Fruit fly (Drosophila melanogaster) whole organism, embryonic: ENCODE measurements around the gene CG16710.

ENCODE experiments used
- Abd-B ChIP-seq: fragments of 200-800 bp; sonication (Bioruptor generic); optimal IDR thresholded peaks from 2 replicates; lab custom pipeline; 2018; ENCODE audit warnings: missing biosample characterization, mild to moderate bottlenecking, missing genetic modification characterization, moderate library complexity
- Ada2b ChIP-seq: fragments of 200-800 bp; sonication (Bioruptor generic); IDR thresholded peaks from 2 replicates; pipeline ENCODE4 v1.3.6; 2022; ENCODE audit warnings: missing biosample characterization, missing genetic modification characterization
- Asciz ChIP-seq: fragments of 200-800 bp; sonication (Bioruptor generic); optimal IDR thresholded peaks from 2 replicates; lab custom pipeline; 2017; ENCODE audit warnings: missing biosample characterization, mild to moderate bottlenecking, missing genetic modification characterization, missing genetic modification reagents
- Atf-2 ChIP-seq: fragments of 200-800 bp; sonication (Bioruptor generic); optimal IDR thresholded peaks from 2 replicates; lab custom pipeline; 2016; ENCODE audit warnings: missing biosample characterization, missing genetic modification characterization
- B-H1 ChIP-seq: fragments of 200-800 bp; sonication (Bioruptor generic); IDR thresholded peaks from 3 replicates; pipeline ENCODE4 v1.3.6; 2022; ENCODE audit warnings: missing biosample characterization, missing genetic modification characterization
- CG10274 ChIP-seq: fragments of 200-800 bp; sonication (Bioruptor generic); optimal IDR thresholded peaks from 3 replicates; lab custom pipeline; 2017; ENCODE audit warnings: missing biosample characterization, mild to moderate bottlenecking, missing genetic modification characterization
- CG10565 ChIP-seq: fragments of 200-800 bp; sonication (Bioruptor generic); optimal IDR thresholded peaks from 3 replicates; lab custom pipeline; 2016; ENCODE audit warnings: missing biosample characterization, mild to moderate bottlenecking, missing genetic modification characterization
- CG15269 ChIP-seq: fragments of 200-800 bp; sonication (Bioruptor generic); optimal IDR thresholded peaks from 2 replicates; lab custom pipeline; 2018; ENCODE audit warnings: missing biosample characterization, mild to moderate bottlenecking, missing genetic modification characterization, moderate library complexity
- CG17912 ChIP-seq: fragments of 200-800 bp; sonication (Bioruptor generic); optimal IDR thresholded peaks from 2 replicates; lab custom pipeline; 2018; ENCODE audit warnings: missing biosample characterization, mild to moderate bottlenecking, missing genetic modification characterization
- CG2120 ChIP-seq: fragments of 200-800 bp; sonication (Bioruptor generic); optimal IDR thresholded peaks from 3 replicates; lab custom pipeline; 2016; ENCODE audit warnings: missing biosample characterization, missing genetic modification characterization
- CG2199 ChIP-seq: fragments of 200-800 bp; sonication (Bioruptor generic); IDR thresholded peaks from 3 replicates; pipeline ENCODE4 v1.3.6; 2022; ENCODE audit warnings: missing biosample characterization, missing genetic modification characterization
- CG3065 ChIP-seq: fragments of 200-800 bp; sonication (Bioruptor generic); optimal IDR thresholded peaks from 2 replicates; lab custom pipeline; 2016; ENCODE audit warnings: missing biosample characterization, missing genetic modification characterization
- CG32532 ChIP-seq: fragments of 200-800 bp; sonication (Bioruptor generic); IDR thresholded peaks from 2 replicates; pipeline ENCODE4 v1.3.6; 2022; ENCODE audit warnings: missing biosample characterization, missing genetic modification characterization
- CG42726 ChIP-seq: fragments of 200-800 bp; sonication (Bioruptor generic); IDR thresholded peaks from 2 replicates; pipeline ENCODE4 v1.3.6; 2022; ENCODE audit warnings: missing biosample characterization, missing genetic modification characterization; ENCODE audit not compliant: partially characterized antibody
- CG6272 ChIP-seq: fragments of 200-800 bp; sonication (Bioruptor generic); IDR thresholded peaks from 2 replicates; pipeline ENCODE4 v1.3.6; 2022; ENCODE audit warnings: missing biosample characterization, missing genetic modification characterization
- CG7987 ChIP-seq: fragments of 200-800 bp; sonication (Bioruptor generic); optimal IDR thresholded peaks from 2 replicates; lab custom pipeline; 2018; ENCODE audit warnings: missing biosample characterization, mild to moderate bottlenecking, missing genetic modification characterization, moderate library complexity
- CG9437 ChIP-seq: fragments of 200-800 bp; sonication (Bioruptor generic); optimal IDR thresholded peaks from 2 replicates; lab custom pipeline; 2018; ENCODE audit warnings: missing biosample characterization, mild to moderate bottlenecking, missing genetic modification characterization
- CG9876 ChIP-seq: fragments of 200-800 bp; sonication (Bioruptor generic); optimal IDR thresholded peaks from 2 replicates; lab custom pipeline; 2016; ENCODE audit warnings: missing biosample characterization, missing genetic modification characterization
- CG9932 ChIP-seq: fragments of 200-800 bp; sonication (Bioruptor generic); IDR thresholded peaks from 2 replicates; pipeline ENCODE4 v1.3.6; 2022; ENCODE audit warnings: missing biosample characterization, missing genetic modification characterization
- D ChIP-seq, 2 experiments: fragments of 200-800 bp in 1 of 2; fragments of >200 bp in 1 of 2; sonication (Bioruptor generic) in 1 of 2; optimal IDR thresholded peaks; 2 replicates in 1 of 2; 3 replicates in 1 of 2; lab custom pipeline; 2017; ENCODE audit warnings: mild to moderate bottlenecking in 1 of 2, missing biosample characterization in 1 of 2, missing genetic modification characterization in 1 of 2, missing genetic modification reagents in 1 of 2
- Dll ChIP-seq: fragments of 200-800 bp; sonication (Bioruptor generic); IDR thresholded peaks from 4 replicates; pipeline ENCODE4 v1.3.6; 2022; ENCODE audit warnings: missing biosample characterization, missing genetic modification characterization; ENCODE audit not compliant: partially characterized antibody
- Drgx ChIP-seq: fragments of 200-800 bp; sonication (Bioruptor generic); IDR thresholded peaks from 2 replicates; pipeline ENCODE4 v1.3.6; 2022; ENCODE audit warnings: missing biosample characterization, missing genetic modification characterization
- Ets97D ChIP-seq: fragments of 200-800 bp; sonication (Bioruptor generic); optimal IDR thresholded peaks from 3 replicates; lab custom pipeline; 2016; ENCODE audit warnings: missing biosample characterization, missing genetic modification characterization
- HHEX ChIP-seq: fragments of 200-800 bp; sonication (Bioruptor generic); optimal IDR thresholded peaks from 3 replicates; lab custom pipeline; 2017; ENCODE audit warnings: missing biosample characterization, mild to moderate bottlenecking, missing genetic modification characterization, missing genetic modification reagents
- HmgD ChIP-seq: fragments of 200-800 bp; sonication (Bioruptor generic); optimal IDR thresholded peaks from 3 replicates; lab custom pipeline; 2016; ENCODE audit warnings: missing biosample characterization, missing genetic modification characterization
- HmgZ ChIP-seq: fragments of 200-800 bp; sonication (Bioruptor generic); optimal IDR thresholded peaks from 2 replicates; lab custom pipeline; 2018; ENCODE audit warnings: missing biosample characterization, mild to moderate bottlenecking, missing genetic modification characterization
- Hmr ChIP-seq: fragments of 200-800 bp; sonication (Bioruptor generic); optimal IDR thresholded peaks from 3 replicates; lab custom pipeline; 2017; ENCODE audit warnings: mild to moderate bottlenecking, missing biosample characterization, missing genetic modification reagents, missing genetic modification characterization
- Opbp ChIP-seq: fragments of 200-800 bp; sonication (Bioruptor generic); IDR thresholded peaks from 3 replicates; pipeline ENCODE4 v1.3.6; 2022; ENCODE audit warnings: missing biosample characterization, missing genetic modification characterization; ENCODE audit not compliant: partially characterized antibody
- PHDP ChIP-seq: fragments of 200-800 bp; sonication (Bioruptor generic); optimal IDR thresholded peaks from 3 replicates; lab custom pipeline; 2018; ENCODE audit warnings: missing biosample characterization, mild to moderate bottlenecking, missing genetic modification characterization, moderate library complexity
- Rx ChIP-seq: fragments of 200-800 bp; sonication (Bioruptor generic); IDR thresholded peaks from 2 replicates; pipeline ENCODE4 v1.3.6; 2022; ENCODE audit warnings: missing biosample characterization, missing genetic modification characterization
- Scr ChIP-seq: fragments of 200-800 bp; sonication (Bioruptor generic); IDR thresholded peaks from 2 replicates; pipeline ENCODE4 v1.3.6; 2022; ENCODE audit warnings: missing biosample characterization, missing genetic modification characterization; ENCODE audit not compliant: partially characterized antibody
- ara ChIP-seq: fragments of 200-800 bp; sonication (Bioruptor generic); IDR thresholded peaks from 2 replicates; pipeline ENCODE4 v1.3.6; 2022; ENCODE audit warnings: missing biosample characterization, missing genetic modification characterization
- cwo ChIP-seq: fragments of 200-800 bp; sonication (Bioruptor generic); optimal IDR thresholded peaks from 3 replicates; lab custom pipeline; 2017; ENCODE audit warnings: missing biosample characterization, missing genetic modification characterization, mild to moderate bottlenecking, moderate library complexity, missing genetic modification reagents
- dati ChIP-seq: fragments of 200-800 bp; sonication (Bioruptor generic); IDR thresholded peaks from 2 replicates; pipeline ENCODE4 v1.3.6; 2022; ENCODE audit warnings: missing biosample characterization, missing genetic modification characterization
- dm ChIP-seq: fragments of 200-800 bp; sonication (Bioruptor generic); optimal IDR thresholded peaks from 3 replicates; lab custom pipeline; 2016; ENCODE audit warnings: missing biosample characterization, missing genetic modification characterization
- dmrt99B ChIP-seq: fragments of 200-800 bp; sonication (Bioruptor generic); optimal IDR thresholded peaks from 2 replicates; lab custom pipeline; 2018; ENCODE audit warnings: missing biosample characterization, mild to moderate bottlenecking, missing genetic modification characterization, moderate library complexity
- gem ChIP-seq: fragments of 200-800 bp; sonication (Bioruptor generic); optimal IDR thresholded peaks from 2 replicates; lab custom pipeline; 2019; ENCODE audit warnings: missing biosample characterization, mild to moderate bottlenecking, missing genetic modification characterization, moderate library complexity
- gt ChIP-seq: fragments of 200-800 bp; sonication (Bioruptor generic); IDR thresholded peaks from 2 replicates; pipeline ENCODE4 v1.3.6; 2022; ENCODE audit warnings: missing biosample characterization, missing genetic modification characterization
- jing ChIP-seq: fragments of 200-800 bp; sonication (Bioruptor generic); optimal IDR thresholded peaks from 2 replicates; lab custom pipeline; 2018; ENCODE audit warnings: missing biosample characterization, mild to moderate bottlenecking, missing genetic modification characterization
- kni ChIP-seq: fragments of 200-800 bp; sonication (Bioruptor generic); optimal IDR thresholded peaks from 3 replicates; lab custom pipeline; 2017; ENCODE audit warnings: mild to moderate bottlenecking, missing biosample characterization, missing genetic modification reagents, missing genetic modification characterization
- mld ChIP-seq: fragments of 200-800 bp; sonication (Bioruptor generic); IDR thresholded peaks from 3 replicates; pipeline ENCODE4 v1.3.6; 2022; ENCODE audit warnings: missing biosample characterization, missing genetic modification characterization; ENCODE audit not compliant: partially characterized antibody
- pzg ChIP-seq: fragments of 200-800 bp; sonication (Bioruptor generic); optimal IDR thresholded peaks from 3 replicates; lab custom pipeline; 2018; ENCODE audit warnings: missing biosample characterization, mild to moderate bottlenecking, missing genetic modification characterization, moderate library complexity
- salm ChIP-seq: fragments of 200-800 bp; sonication (Bioruptor generic); optimal IDR thresholded peaks from 2 replicates; lab custom pipeline; 2018; ENCODE audit warnings: missing biosample characterization, mild to moderate bottlenecking, missing genetic modification characterization
- sim ChIP-seq: fragments of 200-800 bp; sonication (Bioruptor generic); IDR thresholded peaks from 2 replicates; pipeline ENCODE4 v1.3.6; 2022; ENCODE audit warnings: missing biosample characterization, missing genetic modification characterization
- slp2 ChIP-seq: fragments of 200-800 bp; sonication (Bioruptor generic); optimal IDR thresholded peaks from 2 replicates; lab custom pipeline; 2016; ENCODE audit warnings: missing biosample characterization, missing genetic modification characterization
- stc ChIP-seq: fragments of 200-800 bp; sonication (Bioruptor generic); IDR thresholded peaks from 2 replicates; pipeline ENCODE4 v1.3.6; 2022; ENCODE audit warnings: missing biosample characterization, missing genetic modification characterization
- sug ChIP-seq: fragments of 200-800 bp; optimal IDR thresholded peaks from 2 replicates; lab custom pipeline; 2019; ENCODE audit warnings: missing biosample characterization, mild to moderate bottlenecking, missing genetic modification characterization, moderate library complexity
- wek ChIP-seq: fragments of 200-800 bp; sonication (Bioruptor generic); optimal IDR thresholded peaks from 3 replicates; lab custom pipeline; 2018; ENCODE audit warnings: missing biosample characterization, mild to moderate bottlenecking, missing genetic modification characterization, moderate library complexity
- z ChIP-seq: fragments of 200-800 bp; sonication (Bioruptor generic); IDR thresholded peaks from 3 replicates; pipeline ENCODE4 v1.3.6; 2022; ENCODE audit warnings: missing biosample characterization, missing genetic modification characterization
- zf30C ChIP-seq: fragments of 200-800 bp; sonication (Bioruptor generic); optimal IDR thresholded peaks from 3 replicates; lab custom pipeline; 2018; ENCODE audit warnings: missing biosample characterization, mild to moderate bottlenecking, missing genetic modification characterization
- zfh2 ChIP-seq: fragments of 200-800 bp; sonication (Bioruptor generic); optimal IDR thresholded peaks from 2 replicates; lab custom pipeline; 2016; ENCODE audit warnings: missing biosample characterization, missing genetic modification characterization

The CG16710 gene

DNA sequence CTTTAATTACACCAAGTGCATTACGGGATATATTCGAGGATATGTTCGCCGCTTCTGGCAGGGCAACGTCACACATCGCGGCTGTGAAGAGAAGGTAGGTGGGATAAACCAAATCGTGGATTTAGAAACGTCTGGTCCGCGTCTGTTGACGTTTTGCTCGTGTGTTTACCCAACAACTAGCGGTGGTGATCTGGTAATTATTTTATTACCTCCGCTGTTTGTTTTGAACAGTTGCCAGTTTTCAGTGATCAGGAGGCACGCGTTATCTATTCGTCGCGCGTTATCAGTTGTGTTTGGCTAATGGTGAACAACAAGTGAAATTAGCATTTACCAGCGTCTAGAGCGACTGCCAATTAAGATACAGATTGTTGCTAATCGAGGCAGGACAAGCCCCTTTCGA lies 46.8 kb downstream of the CG16710 start (continued):
- TF ChIP-seq CG10565 (GFP tag; lab: Kevin White, UChicago) (no peak), stc (no peak), CG6272 (GFP tag; lab: Robert Waterston, UW) (no peak), Asciz (GFP tag; lab: Kevin White, UChicago) (peak; percentile 45), CG15269 (tag; lab: Kevin White, UChicago) (peak; percentile 27), z (GFP tag; lab: Robert Waterston, UW) (no peak), slp2 (GFP tag; lab: Kevin White, UChicago) (no peak), mld (no peak), Hmr (GFP tag; lab: Kevin White, UChicago) (peak; percentile 83), dmrt99B (no peak), CG10274 (GFP tag; lab: Kevin White, UChicago) (peak; percentile 4), CG7987 (GFP tag; lab: Kevin White, UChicago) (peak; percentile 65), pzg (GFP tag; lab: Kevin White, UChicago) (no peak), Ets97D (no peak), D (optimal IDR thresholded peaks at IDR 0.05; lab: Kevin White, UChicago) (no peak), D (GFP tag; optimal IDR thresholded peaks at IDR 0.05; lab: Kevin White, UChicago) (no peak), CG3065 (GFP tag; lab: Kevin White, UChicago) (no peak), cwo (GFP tag; lab: Kevin White, UChicago) (peak; percentile 27), CG9876 (GFP tag; lab: Kevin White, UChicago) (no peak), gt (GFP tag; lab: Robert Waterston, UW) (no peak), sug (tag; lab: Kevin White, UChicago) (peak; percentile 64), Ada2b (GFP tag; lab: Robert Waterston, UW) (no peak), HHEX (GFP tag; lab: Kevin White, UChicago) (peak; percentile 60), CG2199 (GFP tag; lab: Robert Waterston, UW) (no peak), Rx (no peak), Opbp (GFP tag; lab: Robert Waterston, UW) (no peak), jing (GFP tag; lab: Kevin White, UChicago) (no peak), CG9437 (GFP tag; lab: Kevin White, UChicago) (no peak), Scr (no peak), Atf-2 (GFP tag; lab: Kevin White, UChicago) (no peak), gem (tag; lab: Kevin White, UChicago) (peak; percentile 9), HmgZ (tag; lab: Kevin White, UChicago) (peak; percentile 57), HmgD (GFP tag; lab: Kevin White, UChicago) (no peak), kni (GFP tag; lab: Kevin White, UChicago) (no peak), zfh2 (GFP tag; lab: Kevin White, UChicago) (no peak), wek (GFP tag; lab: Kevin White, UChicago) (peak; percentile 62), B-H1 (no peak), CG42726 (GFP tag; lab: Robert Waterston, UW) (no peak), dati (GFP tag; lab: Robert Waterston, UW) (no peak), zf30C (GFP tag; lab: Kevin White, UChicago) (no peak), Abd-B (GFP tag; lab: Kevin White, UChicago) (no peak), salm (tag; lab: Kevin White, UChicago) (no peak), Drgx (GFP tag; lab: Robert Waterston, UW) (no peak), CG9932 (GFP tag; lab: Robert Waterston, UW) (no peak), ara (GFP tag; lab: Robert Waterston, UW) (no peak), dm (GFP tag; lab: Kevin White, UChicago) (no peak), CG32532 (GFP tag; lab: Robert Waterston, UW) (no peak), sim (GFP tag; lab: Robert Waterston, UW) (no peak), Dll (GFP tag; lab: Robert Waterston, UW) (no peak), CG17912 (no peak), PHDP (tag; lab: Kevin White, UChicago) (peak; percentile 65), CG2120 (GFP tag; lab: Kevin White, UChicago) (peak; percentile 46)
